Worm (Caenorhabditis elegans): ENCODE measurements around the gene K12B6.11.

K12B6.11 gene

DNA sequence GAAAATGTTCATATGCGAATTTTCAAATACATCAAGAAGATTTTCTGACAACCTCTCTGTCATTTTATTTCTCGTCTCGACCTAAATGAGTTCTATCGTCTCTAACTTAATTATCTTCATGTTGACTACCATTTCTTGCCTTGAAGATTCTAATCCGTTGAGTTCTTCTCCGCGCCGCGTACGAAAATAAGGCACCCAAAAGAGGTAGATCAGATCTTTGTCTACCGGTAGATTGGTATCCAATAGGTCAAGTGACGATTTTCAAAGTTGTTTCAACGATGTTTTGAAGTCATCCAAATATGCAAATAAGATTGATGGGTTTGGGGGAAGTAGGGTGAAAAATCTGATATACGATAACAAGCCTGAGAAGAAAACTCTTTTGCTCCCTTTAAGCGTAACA is 34.8 kb upstream of the K12B6.11 start:
- no peak for TF ChIP-seq med-1 (GFP tag; optimal IDR thresholded peaks at IDR 0.05; ENCODE audit: insufficient read depth)
- TF ChIP-seq cog-1 (tag; optimal IDR thresholded peaks at IDR 0.05), result no peak
- no peak for TF ChIP-seq klf-2 (GFP tag; conservative IDR thresholded peaks at IDR 0.05)
- TF ChIP-seq T22C8.4 (GFP tag; IDR thresholded peaks at IDR 0.05), result no peak
- no peak for TF ChIP-seq ztf-23 (GFP tag; IDR thresholded peaks at IDR 0.05)
- TF ChIP-seq flt-1 (GFP tag; IDR thresholded peaks at IDR 0.05), result no peak
- TF ChIP-seq ref-1 (GFP tag; conservative IDR thresholded peaks at IDR 0.05), result no peak
- no peak for TF ChIP-seq ztf-29 (GFP tag; IDR thresholded peaks at IDR 0.05)
- TF ChIP-seq tab-1 (GFP tag; IDR thresholded peaks at IDR 0.05), result no peak

DNA sequence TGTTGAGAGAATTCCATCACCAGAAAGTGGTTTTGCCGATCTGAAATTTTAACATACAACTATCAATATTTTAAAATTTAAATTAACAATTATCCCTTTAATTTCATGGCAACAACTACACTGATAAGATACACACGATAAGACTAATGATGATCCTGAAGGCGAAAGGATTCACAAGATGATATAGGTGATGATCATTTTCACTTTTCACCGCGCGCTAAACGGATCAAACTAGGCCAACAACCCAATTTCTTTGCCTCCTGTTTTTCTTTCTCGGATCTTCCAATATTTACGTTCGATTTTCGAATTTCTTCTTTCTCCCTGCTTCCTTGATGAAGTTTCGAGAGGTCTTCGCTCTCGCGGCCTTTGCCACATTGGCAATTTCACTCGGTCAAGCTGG is 29.6 kb upstream of the K12B6.11 start, which contains the start of gene K08B12.1:
TSS of gene K08B12.1 (plus strand) at position 229 of the 400 bp plus-strand sequence.
- TF ChIP-seq ztf-23 (GFP tag; IDR thresholded peaks at IDR 0.05) (no peak), ztf-29 (GFP tag; IDR thresholded peaks at IDR 0.05) (no peak), klf-2 (GFP tag; conservative IDR thresholded peaks at IDR 0.05) (no peak), ref-1 (GFP tag; conservative IDR thresholded peaks at IDR 0.05) (no peak), cog-1 (tag; optimal IDR thresholded peaks at IDR 0.05) (no peak), flt-1 (GFP tag; IDR thresholded peaks at IDR 0.05) (no peak), tab-1 (GFP tag; IDR thresholded peaks at IDR 0.05) (no peak), T22C8.4 (GFP tag; IDR thresholded peaks at IDR 0.05) (no peak), med-1 (GFP tag; optimal IDR thresholded peaks at IDR 0.05; ENCODE audit: insufficient read depth) (no peak)

DNA sequence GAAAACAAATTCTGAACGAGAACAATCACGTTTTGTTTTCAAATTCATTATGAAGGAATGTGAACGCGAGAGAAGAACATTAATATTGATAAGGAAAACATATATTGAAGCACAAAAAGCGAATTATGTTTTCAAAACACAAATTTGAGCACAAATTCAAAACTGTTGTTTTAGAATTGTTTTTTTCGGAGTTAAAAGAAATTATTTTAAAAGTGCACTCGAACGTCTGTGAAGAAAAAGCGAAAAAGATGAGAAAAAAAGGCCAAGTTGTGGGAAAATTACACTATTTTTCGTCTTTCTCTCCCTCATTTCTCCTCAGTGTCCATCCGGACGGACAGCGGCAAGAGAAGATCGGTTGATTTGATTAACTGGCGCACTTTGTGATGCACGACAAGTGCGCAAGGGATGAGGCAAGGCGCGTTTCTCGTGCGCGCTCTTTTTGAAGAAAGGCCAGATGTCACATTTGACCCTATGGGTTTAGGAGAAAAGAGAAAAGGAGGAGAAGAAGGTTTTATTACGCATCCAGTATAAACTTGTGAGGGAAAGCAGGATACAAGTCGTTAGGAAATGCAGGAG is 21.4 kb upstream of the K12B6.11 start, which contains the start of gene mrck-1:
TSS of gene mrck-1 (minus strand) at position 51 of the 576 bp plus-strand sequence.
- TF ChIP-seq T22C8.4 (GFP tag; IDR thresholded peaks at IDR 0.05), result peak; percentile 71
- peak; percentile 59 for TF ChIP-seq ref-1 (GFP tag; conservative IDR thresholded peaks at IDR 0.05)
- peak; percentile 60; the same call in 1 of the 2 replicates for TF ChIP-seq ztf-29 (GFP tag; IDR thresholded peaks at IDR 0.05)
- peak; percentile 87 for TF ChIP-seq ztf-23 (GFP tag; IDR thresholded peaks at IDR 0.05)
- TF ChIP-seq med-1 (GFP tag; optimal IDR thresholded peaks at IDR 0.05; ENCODE audit: insufficient read depth), result peak; percentile 53
- peak; percentile 90 for TF ChIP-seq tab-1 (GFP tag; IDR thresholded peaks at IDR 0.05)
- peak; percentile 61 for TF ChIP-seq klf-2 (GFP tag; conservative IDR thresholded peaks at IDR 0.05)
- TF ChIP-seq cog-1 (tag; optimal IDR thresholded peaks at IDR 0.05), result peak; percentile 94
- TF ChIP-seq flt-1 (GFP tag; IDR thresholded peaks at IDR 0.05), result peak; percentile 91

DNA sequence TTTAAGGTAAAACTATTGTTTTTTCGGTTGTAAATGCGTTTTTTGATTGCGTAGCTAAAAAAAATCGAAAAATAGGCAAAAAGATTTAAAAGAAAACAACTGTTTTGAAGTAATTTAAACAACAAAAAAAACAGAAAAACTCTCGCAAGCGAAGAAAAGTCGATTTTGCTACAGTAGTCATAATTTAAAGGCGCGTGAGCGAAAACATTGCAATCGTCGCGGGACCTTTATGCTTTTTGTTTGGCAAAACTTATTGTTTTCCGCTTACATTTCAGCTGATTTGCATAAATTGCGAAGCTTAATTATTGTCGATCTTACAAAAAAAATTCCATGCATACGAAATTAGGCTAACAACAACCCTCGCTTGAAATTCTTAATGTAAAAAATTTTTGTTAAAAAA is 20.7 kb upstream of the K12B6.11 start:
- TF ChIP-seq flt-1 (GFP tag; IDR thresholded peaks at IDR 0.05) (no peak), klf-2 (GFP tag; conservative IDR thresholded peaks at IDR 0.05) (no peak), T22C8.4 (GFP tag; IDR thresholded peaks at IDR 0.05) (no peak), ztf-23 (GFP tag; IDR thresholded peaks at IDR 0.05) (no peak), cog-1 (tag; optimal IDR thresholded peaks at IDR 0.05) (no peak), med-1 (GFP tag; optimal IDR thresholded peaks at IDR 0.05; ENCODE audit: insufficient read depth) (no peak), ref-1 (GFP tag; conservative IDR thresholded peaks at IDR 0.05) (no peak), tab-1 (GFP tag; IDR thresholded peaks at IDR 0.05) (no peak), ztf-29 (GFP tag; IDR thresholded peaks at IDR 0.05) (no peak)

DNA sequence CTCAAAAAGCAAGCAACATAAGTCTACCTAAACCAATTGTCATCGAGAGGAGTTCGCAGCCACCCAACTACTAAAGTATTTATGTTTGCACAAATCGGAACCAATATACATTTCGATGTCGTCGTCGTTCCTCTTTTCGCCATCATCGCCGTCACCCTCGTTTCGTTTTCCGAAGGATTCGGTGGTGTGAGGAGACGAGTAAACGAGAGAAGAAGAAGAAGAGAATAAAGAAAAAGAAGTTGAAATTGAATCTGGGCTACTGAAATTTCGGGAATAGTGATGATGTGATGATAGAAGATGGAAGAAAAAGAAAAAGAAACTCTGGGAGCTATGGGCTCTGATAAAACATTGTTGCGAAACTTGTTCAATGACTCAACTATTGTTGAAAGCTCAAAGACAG is 20.2 kb upstream of the K12B6.11 start:
- TF ChIP-seq klf-2 (GFP tag; conservative IDR thresholded peaks at IDR 0.05) (no peak), ref-1 (GFP tag; conservative IDR thresholded peaks at IDR 0.05) (no peak), med-1 (GFP tag; optimal IDR thresholded peaks at IDR 0.05; ENCODE audit: insufficient read depth) (no peak), flt-1 (GFP tag; IDR thresholded peaks at IDR 0.05) (no peak), ztf-23 (GFP tag; IDR thresholded peaks at IDR 0.05) (no peak), ztf-29 (GFP tag; IDR thresholded peaks at IDR 0.05) (no peak), cog-1 (tag; optimal IDR thresholded peaks at IDR 0.05) (no peak)

DNA sequence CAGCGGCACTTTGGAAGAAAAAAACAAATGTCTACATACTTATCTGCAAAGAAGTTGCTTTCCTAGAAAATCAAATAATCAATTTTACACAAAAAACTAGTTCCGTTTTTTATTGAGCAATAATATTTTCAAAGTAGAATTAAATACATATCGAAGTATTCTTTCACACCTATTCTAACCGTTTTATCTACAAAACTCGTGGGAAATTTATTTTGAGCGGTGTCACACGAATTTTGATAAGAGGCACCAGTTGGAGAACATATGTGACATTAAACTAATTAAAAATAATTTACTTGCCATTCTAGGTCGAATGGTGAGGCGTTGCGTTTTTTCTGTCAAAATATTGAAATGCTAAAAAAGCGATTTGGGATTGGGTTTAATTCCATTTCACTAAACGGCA is 19.7 kb upstream of the K12B6.11 start:
- TF ChIP-seq ref-1 (GFP tag; conservative IDR thresholded peaks at IDR 0.05), result no peak
- TF ChIP-seq ztf-29 (GFP tag; IDR thresholded peaks at IDR 0.05), result no peak
- TF ChIP-seq cog-1 (tag; optimal IDR thresholded peaks at IDR 0.05), result no peak
- no peak for TF ChIP-seq med-1 (GFP tag; optimal IDR thresholded peaks at IDR 0.05; ENCODE audit: insufficient read depth)
- no peak for TF ChIP-seq flt-1 (GFP tag; IDR thresholded peaks at IDR 0.05)
- TF ChIP-seq ztf-23 (GFP tag; IDR thresholded peaks at IDR 0.05), result no peak
- TF ChIP-seq klf-2 (GFP tag; conservative IDR thresholded peaks at IDR 0.05), result no peak
- TF ChIP-seq tab-1 (GFP tag; IDR thresholded peaks at IDR 0.05), result no peak
- no peak for TF ChIP-seq T22C8.4 (GFP tag; IDR thresholded peaks at IDR 0.05)

DNA sequence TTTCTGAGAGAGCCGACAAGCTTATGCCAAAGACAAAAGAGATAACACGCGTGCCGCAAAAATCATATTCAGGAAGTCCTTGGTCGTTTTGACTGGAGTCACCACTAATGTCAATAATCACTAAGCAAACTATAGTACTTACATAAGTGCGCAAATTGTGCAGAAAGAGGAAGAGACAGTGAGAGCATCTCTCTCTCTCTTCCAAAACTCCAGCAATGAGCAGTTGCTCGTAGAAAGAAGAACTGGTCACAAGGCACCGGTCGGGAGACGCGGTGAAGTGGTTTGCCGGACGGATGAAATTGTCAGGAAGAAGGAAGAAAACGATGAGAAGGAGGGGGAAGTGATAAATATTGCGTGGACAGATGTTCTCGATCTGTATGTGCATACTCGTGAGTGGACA is 18.6 kb upstream of the K12B6.11 start:
- TF ChIP-seq tab-1 (GFP tag; IDR thresholded peaks at IDR 0.05), result no peak
- TF ChIP-seq ztf-23 (GFP tag; IDR thresholded peaks at IDR 0.05), result no peak
- TF ChIP-seq flt-1 (GFP tag; IDR thresholded peaks at IDR 0.05), result 0 out of 2 replicates have a peak, but pooled peaks have one; percentile 4

DNA sequence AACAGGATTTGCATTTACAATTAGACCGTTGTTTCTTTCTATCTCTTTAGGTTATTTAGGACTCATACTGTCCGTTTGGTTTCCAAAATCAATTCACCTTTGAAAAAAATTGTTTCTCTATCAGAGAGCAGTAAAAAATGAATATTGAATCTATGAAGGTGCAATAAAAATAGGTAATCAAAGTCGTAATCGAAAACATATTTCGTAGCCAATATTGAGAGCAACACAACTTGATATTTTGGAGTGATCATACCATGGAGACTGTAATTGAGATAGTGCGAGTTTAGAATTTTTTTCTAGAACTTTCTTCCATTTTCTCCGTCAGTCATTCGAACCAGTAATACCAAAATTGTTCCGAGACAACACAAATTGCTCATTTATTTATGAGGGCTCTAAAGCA is 18.2 kb upstream of the K12B6.11 start, which contains the start of gene F31F7.2:
TSS of gene F31F7.2 (plus strand) at position 301 of the 400 bp plus-strand sequence.
- no peak for TF ChIP-seq cog-1 (tag; optimal IDR thresholded peaks at IDR 0.05)
- no peak for TF ChIP-seq ref-1 (GFP tag; conservative IDR thresholded peaks at IDR 0.05)
- TF ChIP-seq tab-1 (GFP tag; IDR thresholded peaks at IDR 0.05), result no peak
- no peak for TF ChIP-seq ztf-23 (GFP tag; IDR thresholded peaks at IDR 0.05)
- TF ChIP-seq ztf-29 (GFP tag; IDR thresholded peaks at IDR 0.05), result no peak
- no peak for TF ChIP-seq flt-1 (GFP tag; IDR thresholded peaks at IDR 0.05)
- no peak for TF ChIP-seq klf-2 (GFP tag; conservative IDR thresholded peaks at IDR 0.05)
- TF ChIP-seq med-1 (GFP tag; optimal IDR thresholded peaks at IDR 0.05; ENCODE audit: insufficient read depth), result no peak
- TF ChIP-seq T22C8.4 (GFP tag; IDR thresholded peaks at IDR 0.05), result no peak

DNA sequence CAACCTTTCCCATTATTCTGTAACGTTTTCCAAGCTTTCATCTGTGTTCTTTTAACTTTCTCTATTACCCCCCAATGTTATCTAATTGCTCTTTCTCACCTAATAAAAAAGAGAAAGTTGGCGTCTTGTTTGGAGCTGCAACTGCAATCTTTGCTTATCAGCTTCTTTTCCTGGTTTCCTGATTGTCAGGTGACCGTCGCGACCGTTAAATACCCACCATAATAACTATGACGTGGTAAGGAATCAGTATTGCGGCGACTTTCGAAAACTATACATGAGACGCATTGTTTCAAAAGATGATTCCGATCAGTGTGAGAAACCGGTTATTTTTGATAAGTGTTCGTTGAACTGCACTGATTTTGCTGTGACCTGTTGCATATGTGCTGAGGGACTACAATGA is 13.5 kb upstream of the K12B6.11 start:
- no peak for TF ChIP-seq T22C8.4 (GFP tag; IDR thresholded peaks at IDR 0.05)
- no peak for TF ChIP-seq med-1 (GFP tag; optimal IDR thresholded peaks at IDR 0.05; ENCODE audit: insufficient read depth)
- TF ChIP-seq ref-1 (GFP tag; conservative IDR thresholded peaks at IDR 0.05), result no peak
- TF ChIP-seq ztf-29 (GFP tag; IDR thresholded peaks at IDR 0.05), result no peak
- TF ChIP-seq tab-1 (GFP tag; IDR thresholded peaks at IDR 0.05), result no peak
- no peak for TF ChIP-seq cog-1 (tag; optimal IDR thresholded peaks at IDR 0.05)
- no peak for TF ChIP-seq klf-2 (GFP tag; conservative IDR thresholded peaks at IDR 0.05)

DNA sequence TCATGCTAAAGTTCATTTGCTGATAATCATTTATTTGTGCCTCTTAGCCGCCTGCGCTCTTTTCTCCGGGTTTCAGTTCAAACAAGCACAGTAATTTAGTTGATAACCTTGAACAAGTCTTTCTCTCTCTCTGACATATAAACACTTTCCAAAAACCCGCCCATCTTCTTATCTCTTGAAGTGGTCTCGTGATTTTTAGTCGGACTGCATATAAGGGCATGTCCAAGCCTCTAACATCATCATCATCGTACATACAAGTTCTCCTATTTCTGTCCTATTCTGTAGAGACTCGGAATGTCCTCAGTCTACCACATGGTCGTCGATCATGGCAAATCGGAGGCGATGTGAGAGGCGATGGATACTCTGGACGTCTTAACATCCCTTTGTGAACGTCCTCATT is 12.5 kb upstream of the K12B6.11 start, which contains the start of gene F31F7.1:
TSS of gene F31F7.1 (plus strand) at position 235 of the 400 bp plus-strand sequence.
- TF ChIP-seq ztf-29 (GFP tag; IDR thresholded peaks at IDR 0.05) (no peak), cog-1 (tag; optimal IDR thresholded peaks at IDR 0.05) (no peak), ref-1 (GFP tag; conservative IDR thresholded peaks at IDR 0.05) (no peak), flt-1 (GFP tag; IDR thresholded peaks at IDR 0.05) (no peak)
